Fruit fly (Drosophila melanogaster) whole organism, embryonic: Measurements from ENCODE around the gene CG3777.

Source experiments
- B-H1 ChIP-seq: fragments of 200-800 bp; sonication (Bioruptor generic); IDR thresholded peaks from 3 replicates; pipeline ENCODE4 v1.3.6; 2022; ENCODE audit warnings: missing biosample characterization, missing genetic modification characterization
- CG11085 ChIP-seq: fragments of 200-800 bp; sonication (Bioruptor generic); IDR thresholded peaks from 2 replicates; pipeline ENCODE4 v1.3.6; 2022; ENCODE audit warnings: missing biosample characterization, missing genetic modification characterization
- CG13894 ChIP-seq: fragments of 200-800 bp; sonication (Bioruptor generic); optimal IDR thresholded peaks from 3 replicates; lab custom pipeline; 2018; ENCODE audit warnings: missing biosample characterization, mild to moderate bottlenecking, missing genetic modification characterization, moderate library complexity
- CG14014 ChIP-seq: fragments of 200-800 bp; sonication (Bioruptor generic); IDR thresholded peaks from 2 replicates; pipeline ENCODE4 v1.3.6; 2022; ENCODE audit warnings: missing biosample characterization, missing genetic modification characterization
- CG14050 ChIP-seq: fragments of 200-800 bp; sonication (Bioruptor generic); IDR thresholded peaks from 3 replicates; pipeline ENCODE4 v1.3.6; 2022; ENCODE audit warnings: missing biosample characterization, missing genetic modification characterization
- CG14860 ChIP-seq: fragments of 200-800 bp; sonication (Bioruptor generic); IDR thresholded peaks from 3 replicates; pipeline ENCODE4 v1.3.6; 2022; ENCODE audit warnings: missing biosample characterization, missing genetic modification characterization; ENCODE audit not compliant: partially characterized antibody
- CG1647 ChIP-seq: fragments of 200-800 bp; sonication (Bioruptor generic); optimal IDR thresholded peaks from 3 replicates; lab custom pipeline; 2016; ENCODE audit warnings: missing biosample characterization, missing genetic modification characterization
- CG16779 ChIP-seq: fragments of 200-800 bp; sonication (Bioruptor generic); IDR thresholded peaks from 2 replicates; pipeline ENCODE4 v1.3.6; 2022; ENCODE audit warnings: missing biosample characterization, missing genetic modification characterization
- CG16813 ChIP-seq: fragments of 200-800 bp; sonication (Bioruptor generic); IDR thresholded peaks from 3 replicates; pipeline ENCODE4 v1.3.6; 2022; ENCODE audit warnings: missing biosample characterization, missing genetic modification characterization; ENCODE audit not compliant: partially characterized antibody
- CG17328 ChIP-seq: fragments of 200-800 bp; sonication (Bioruptor generic); IDR thresholded peaks from 2 replicates; pipeline ENCODE4 v1.3.6; 2022; ENCODE audit warnings: missing biosample characterization, missing genetic modification characterization
- CG18262 ChIP-seq: fragments of 200-800 bp; optimal IDR thresholded peaks from 3 replicates; lab custom pipeline; 2019; ENCODE audit warnings: missing biosample characterization, mild to moderate bottlenecking, missing genetic modification characterization, moderate library complexity
- CG2712 ChIP-seq: fragments of 200-800 bp; optimal IDR thresholded peaks from 3 replicates; lab custom pipeline; 2019; ENCODE audit warnings: missing biosample characterization, mild to moderate bottlenecking, missing genetic modification characterization, moderate library complexity
- CG32772 ChIP-seq: fragments of 200-800 bp; sonication (Bioruptor generic); IDR thresholded peaks from 2 replicates; pipeline ENCODE4 v1.3.6; 2022; ENCODE audit warnings: missing biosample characterization, missing genetic modification characterization
- CG34224 ChIP-seq: fragments of 200-800 bp; sonication (Bioruptor generic); IDR thresholded peaks from 3 replicates; pipeline ENCODE4 v1.3.6; 2022; ENCODE audit warnings: missing biosample characterization, missing genetic modification characterization; ENCODE audit not compliant: partially characterized antibody
- CG8281 ChIP-seq: fragments of 200-800 bp; sonication (Bioruptor generic); optimal IDR thresholded peaks from 2 replicates; lab custom pipeline; 2018; ENCODE audit warnings: missing biosample characterization, mild to moderate bottlenecking, missing genetic modification characterization, moderate library complexity
- CG8290 ChIP-seq, 3 experiments: fragments of 200-800 bp; sonication (Bioruptor generic); optimal IDR thresholded peaks; 2 replicates each; lab custom pipeline; 2016 to 2019; ENCODE audit warnings: missing biosample characterization in 3 of 3, missing genetic modification characterization in 3 of 3, mild to moderate bottlenecking in 2 of 3, moderate library complexity in 1 of 3
- CG8359 ChIP-seq: fragments of 200-800 bp; sonication (Bioruptor generic); optimal IDR thresholded peaks from 2 replicates; lab custom pipeline; 2017; ENCODE audit warnings: missing biosample characterization, mild to moderate bottlenecking, missing genetic modification characterization, borderline replicate concordance
- CG8388 ChIP-seq: fragments of 200-800 bp; sonication (Bioruptor generic); optimal IDR thresholded peaks from 2 replicates; lab custom pipeline; 2019; ENCODE audit warnings: missing biosample characterization, mild to moderate bottlenecking, missing genetic modification characterization, moderate library complexity
- Dad ChIP-seq: fragments of 200-800 bp; sonication (Bioruptor generic); optimal IDR thresholded peaks from 3 replicates; lab custom pipeline; 2016; ENCODE audit warnings: missing biosample characterization, missing genetic modification characterization
- Fer1 ChIP-seq: fragments of 200-800 bp; sonication (Bioruptor generic); optimal IDR thresholded peaks from 2 replicates; lab custom pipeline; 2017; ENCODE audit warnings: missing biosample characterization, mild to moderate bottlenecking, missing genetic modification characterization
- H15 ChIP-seq: fragments of 200-800 bp; sonication (Bioruptor generic); IDR thresholded peaks from 3 replicates; pipeline ENCODE4 v1.3.6; 2022; ENCODE audit warnings: missing biosample characterization, missing genetic modification characterization
- MTF-1 ChIP-seq: fragments of 200-800 bp; sonication (Bioruptor generic); optimal IDR thresholded peaks from 2 replicates; lab custom pipeline; 2018; ENCODE audit warnings: missing biosample characterization, mild to moderate bottlenecking, missing genetic modification characterization, borderline replicate concordance
- PHDP ChIP-seq: fragments of 200-800 bp; sonication (Bioruptor generic); optimal IDR thresholded peaks from 3 replicates; lab custom pipeline; 2018; ENCODE audit warnings: missing biosample characterization, mild to moderate bottlenecking, missing genetic modification characterization, moderate library complexity
- Pdp1 ChIP-seq, 2 experiments: fragments of 200-800 bp; sonication (Bioruptor generic); optimal IDR thresholded peaks; 3 replicates each; lab custom pipeline; 2016; ENCODE audit warnings: missing biosample characterization in 2 of 2, missing genetic modification characterization in 2 of 2, mild to moderate bottlenecking in 1 of 2, moderate library complexity in 1 of 2
- Ptx1 ChIP-seq: fragments of 200-800 bp; sonication (Bioruptor generic); IDR thresholded peaks from 2 replicates; pipeline ENCODE4 v1.3.6; 2022; ENCODE audit warnings: missing biosample characterization, missing genetic modification characterization
- Sox100B ChIP-seq: fragments of 200-800 bp; sonication (Bioruptor generic); optimal IDR thresholded peaks from 3 replicates; lab custom pipeline; 2018; ENCODE audit warnings: missing biosample characterization, mild to moderate bottlenecking, missing genetic modification characterization
- Spps ChIP-seq: fragments of 200-800 bp; sonication (Bioruptor generic); optimal IDR thresholded peaks from 2 replicates; lab custom pipeline; 2018; ENCODE audit warnings: missing biosample characterization, mild to moderate bottlenecking, missing genetic modification characterization
- Ssrp ChIP-seq: fragments of 200-800 bp; sonication (Bioruptor generic); optimal IDR thresholded peaks from 2 replicates; lab custom pipeline; 2018; ENCODE audit warnings: missing biosample characterization, mild to moderate bottlenecking, missing genetic modification characterization, moderate library complexity
- Tbp ChIP-seq: fragments of >200 bp; optimal IDR thresholded peaks from 2 replicates; lab custom pipeline; 2018; ENCODE audit warnings: missing biosample characterization, missing genetic modification characterization
- Vsx1 ChIP-seq: fragments of 200-800 bp; sonication (Bioruptor generic); optimal IDR thresholded peaks from 2 replicates; lab custom pipeline; 2017; ENCODE audit warnings: missing biosample characterization, mild to moderate bottlenecking, missing genetic modification characterization, missing genetic modification reagents
- br ChIP-seq: fragments of >200 bp; optimal IDR thresholded peaks from 2 replicates; lab custom pipeline; 2017
- bsh ChIP-seq, 2 experiments: fragments of 200-800 bp; sonication (Bioruptor generic); optimal IDR thresholded peaks; 2 replicates each; lab custom pipeline; 2017 to 2018; ENCODE audit warnings: mild to moderate bottlenecking in 2 of 2, missing biosample characterization in 2 of 2, missing genetic modification characterization in 2 of 2, moderate library complexity in 1 of 2
- croc ChIP-seq: fragments of 200-800 bp; sonication (Bioruptor generic); conservative IDR thresholded peaks from 3 replicates; pipeline ENCODE4 v1.3.6; 2022; ENCODE audit warnings: missing biosample characterization, missing genetic modification characterization
- dm ChIP-seq: fragments of 200-800 bp; sonication (Bioruptor generic); optimal IDR thresholded peaks from 3 replicates; lab custom pipeline; 2016; ENCODE audit warnings: missing biosample characterization, missing genetic modification characterization
- en ChIP-seq: fragments of 200-800 bp; sonication (Bioruptor generic); optimal IDR thresholded peaks from 2 replicates; lab custom pipeline; 2016; ENCODE audit warnings: missing biosample characterization, missing genetic modification characterization
- fd96Cb ChIP-seq: fragments of 200-800 bp; sonication (Bioruptor generic); optimal IDR thresholded peaks from 2 replicates; lab custom pipeline; 2018; ENCODE audit warnings: missing biosample characterization, mild to moderate bottlenecking, missing genetic modification characterization, moderate library complexity
- fru ChIP-seq: fragments of >200 bp; optimal IDR thresholded peaks from 2 replicates; lab custom pipeline; 2017
- grau ChIP-seq: fragments of 200-800 bp; optimal IDR thresholded peaks from 3 replicates; lab custom pipeline; 2019; ENCODE audit warnings: missing biosample characterization, mild to moderate bottlenecking, missing genetic modification characterization, moderate library complexity
- p53 ChIP-seq: fragments of 200-800 bp; sonication (Bioruptor generic); optimal IDR thresholded peaks from 2 replicates; lab custom pipeline; 2016; ENCODE audit warnings: missing biosample characterization, missing genetic modification characterization
- pan ChIP-seq, 4 experiments: fragments of >200 bp in 3 of 4; fragments of 200-800 bp in 1 of 4; sonication (Bioruptor generic) in 1 of 4; optimal IDR thresholded peaks in 3 of 4; IDR thresholded peaks in 1 of 4; 2 replicates each; pipeline versions ENCODE4 v1.3.6 to Lab custom; 2017 to 2022; ENCODE audit warnings: missing biosample characterization in 2 of 4, missing genetic modification characterization in 2 of 4, mixed read lengths in 1 of 4
- pzg ChIP-seq: fragments of 200-800 bp; sonication (Bioruptor generic); optimal IDR thresholded peaks from 3 replicates; lab custom pipeline; 2018; ENCODE audit warnings: missing biosample characterization, mild to moderate bottlenecking, missing genetic modification characterization, moderate library complexity
- ro ChIP-seq: fragments of 200-800 bp; sonication (Bioruptor generic); IDR thresholded peaks from 2 replicates; pipeline ENCODE4 v1.3.6; 2022; ENCODE audit warnings: missing biosample characterization, missing genetic modification characterization
- row ChIP-seq: fragments of 200-800 bp; sonication (Bioruptor generic); IDR thresholded peaks from 3 replicates; pipeline ENCODE4 v1.3.6; 2022; ENCODE audit warnings: missing biosample characterization, missing genetic modification characterization
- schlank ChIP-seq: fragments of 200-800 bp; sonication (Bioruptor generic); optimal IDR thresholded peaks from 2 replicates; lab custom pipeline; 2018; ENCODE audit warnings: missing biosample characterization, mild to moderate bottlenecking, missing genetic modification characterization
- scrt ChIP-seq: fragments of 200-800 bp; sonication (Bioruptor generic); optimal IDR thresholded peaks from 2 replicates; lab custom pipeline; 2018; ENCODE audit warnings: missing biosample characterization, mild to moderate bottlenecking, missing genetic modification characterization, moderate library complexity
- sens ChIP-seq: fragments of 200-800 bp; sonication (Bioruptor generic); peaks from one replicate; lab custom pipeline; 2016; ENCODE audit warnings: missing biosample characterization, missing genetic modification characterization
- shn ChIP-seq: fragments of 200-800 bp; sonication (Bioruptor generic); optimal IDR thresholded peaks from 3 replicates; lab custom pipeline; 2016; ENCODE audit warnings: missing biosample characterization, missing genetic modification characterization
- tgo ChIP-seq: fragments of 200-800 bp; sonication (Bioruptor generic); IDR thresholded peaks from 3 replicates; pipeline ENCODE4 v1.3.6; 2022; ENCODE audit warnings: missing biosample characterization, missing genetic modification characterization
- unc-4 ChIP-seq: fragments of 200-800 bp; sonication (Bioruptor generic); IDR thresholded peaks from 2 replicates; pipeline ENCODE4 v1.3.6; 2022; ENCODE audit warnings: missing biosample characterization, missing genetic modification characterization; ENCODE audit not compliant: partially characterized antibody

Gene CG3777

dm6 chrX:263728-264344 is 15.7 kb upstream of the CG3777 start, which contains the start of gene CG13377 (continued):
- no peak for TF ChIP-seq scrt (GFP tag; lab: Kevin White, UChicago)
- TF ChIP-seq H15 (GFP tag; lab: Robert Waterston, UW), result no peak
- no peak for TF ChIP-seq Dad (GFP tag; lab: Kevin White, UChicago)
- TF ChIP-seq CG14014 (GFP tag; lab: Robert Waterston, UW), result peak; percentile 63; the same call in 1 of the 2 replicates
- no peak for TF ChIP-seq shn (GFP tag; lab: Kevin White, UChicago)
- peak; percentile 10 for TF ChIP-seq Fer1
- 0 out of 2 replicates have a peak, but pooled peaks have one; percentile 36 for TF ChIP-seq Ptx1 (GFP tag; lab: Robert Waterston, UW)
- no peak for TF ChIP-seq Ssrp (tag; lab: Kevin White, UChicago)
- peak; percentile 25; the same call in 1 of the 2 replicates for TF ChIP-seq CG17328 (GFP tag; lab: Robert Waterston, UW)
- no peak for TF ChIP-seq CG1647 (GFP tag; lab: Kevin White, UChicago)
- no peak for TF ChIP-seq MTF-1
- no peak for TF ChIP-seq CG14860
- no peak for TF ChIP-seq CG8359
- no peak for TF ChIP-seq Tbp (GFP tag; lab: Kevin White, UChicago)
- no peak for TF ChIP-seq CG14050 (GFP tag; lab: Robert Waterston, UW)
- TF ChIP-seq CG34224 (GFP tag; lab: Robert Waterston, UW), result no peak
- TF ChIP-seq ro, result no peak
- no peak for TF ChIP-seq CG11085
- TF ChIP-seq br (lab: Kevin White, UChicago), result no peak
- TF ChIP-seq pan (optimal IDR thresholded peaks at IDR 0.05; lab: Kevin White, UChicago), result no peak
- TF ChIP-seq pan (GFP tag; optimal IDR thresholded peaks at IDR 0.05 in 1 of 2, IDR thresholded peaks at IDR 0.05 in 1 of 2), result peak in 1 of 2 experiments; percentile 62
- TF ChIP-seq schlank (tag; lab: Kevin White, UChicago), result no peak
- no peak for TF ChIP-seq p53 (GFP tag; lab: Kevin White, UChicago)
- TF ChIP-seq fru (lab: Kevin White, UChicago), result no peak
- peak; percentile 88 for TF ChIP-seq sens
- peak; percentile 33 for TF ChIP-seq PHDP (tag; lab: Kevin White, UChicago)
- TF ChIP-seq B-H1 (GFP tag; lab: Robert Waterston, UW), result peak; percentile 25; the same call in 1 of the 3 replicates
- no peak for TF ChIP-seq CG16779 (GFP tag; lab: Robert Waterston, UW)
- no peak for TF ChIP-seq CG8290 (GFP tag; optimal IDR thresholded peaks at IDR 0.05; lab: Kevin White, UChicago)
- peak in 1 of 2 experiments; percentile 13 for TF ChIP-seq CG8290 (tag; optimal IDR thresholded peaks at IDR 0.05; lab: Kevin White, UChicago)
- peak; percentile 30 for TF ChIP-seq CG18262 (tag; lab: Kevin White, UChicago)
- peak in 1 of 2 experiments; percentile 40 for TF ChIP-seq bsh (GFP tag; optimal IDR thresholded peaks at IDR 0.05; lab: Kevin White, UChicago)
- no peak for TF ChIP-seq fd96Cb (tag; lab: Kevin White, UChicago)
- no peak for TF ChIP-seq dm
- TF ChIP-seq Sox100B (GFP tag; lab: Kevin White, UChicago), result peak; percentile 28
- peak; percentile 32 for TF ChIP-seq Vsx1 (GFP tag; lab: Kevin White, UChicago)
- TF ChIP-seq Spps (tag; lab: Kevin White, UChicago), result no peak
- 0 out of 2 replicates have a peak, but pooled peaks have one; percentile 13 for TF ChIP-seq unc-4 (GFP tag; lab: Robert Waterston, UW)
- TF ChIP-seq CG13894 (tag; lab: Kevin White, UChicago), result peak; percentile 93
- peak; percentile 38; the same call in 1 of the 3 replicates for TF ChIP-seq tgo (GFP tag; lab: Robert Waterston, UW)
- peak; percentile 46 for TF ChIP-seq CG2712 (tag; lab: Kevin White, UChicago)
- no peak for TF ChIP-seq en
- TF ChIP-seq row (GFP tag; lab: Robert Waterston, UW), result peak; percentile 60; the same call in 1 of the 3 replicates
- 0 out of 2 replicates have a peak, but pooled peaks have one; percentile 42 for TF ChIP-seq CG32772 (GFP tag; lab: Robert Waterston, UW)
- TF ChIP-seq grau (tag; lab: Kevin White, UChicago), result peak; percentile 30
- no peak for TF ChIP-seq croc (GFP tag; lab: Robert Waterston, UW)
- no peak for TF ChIP-seq CG16813
- no peak for TF ChIP-seq pzg (GFP tag; lab: Kevin White, UChicago)
- TF ChIP-seq CG8281, result no peak
- no peak for TF ChIP-seq Pdp1 (GFP tag; optimal IDR thresholded peaks at IDR 0.05; lab: Kevin White, UChicago)
- no peak for TF ChIP-seq CG8388
